Worm (Caenorhabditis elegans): ENCODE measurements around the gene hmg-1.2.

DNA sequence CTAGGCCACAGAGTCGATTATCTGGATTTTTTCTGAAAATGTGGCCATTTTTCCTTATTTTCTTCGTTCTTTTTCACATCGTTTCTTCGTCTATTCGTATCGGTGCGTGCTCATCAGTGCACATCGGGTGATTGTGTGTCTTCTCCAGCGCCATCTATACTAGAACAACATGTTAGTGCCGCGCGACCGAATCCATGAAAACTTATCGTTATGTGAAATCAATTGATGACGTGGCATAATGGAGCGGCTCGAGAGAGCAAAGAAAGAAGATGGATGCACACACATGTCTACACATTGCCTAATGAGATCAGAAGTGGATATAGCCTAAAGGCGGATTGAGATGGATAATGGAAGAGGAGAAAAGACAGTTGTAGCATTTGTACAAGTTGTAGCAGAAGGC, 32.1 kb downstream of the hmg-1.2 start:
- TF ChIP-seq nhr-237 (tag; optimal IDR thresholded peaks at IDR 0.05), result no peak
- TF ChIP-seq ama-1 (optimal IDR thresholded peaks at IDR 0.05), result no peak
- no peak for TF ChIP-seq nhr-77 (tag; optimal IDR thresholded peaks at IDR 0.05)
- TF ChIP-seq Y55F3AM.14 (GFP tag; optimal IDR thresholded peaks at IDR 0.05), result no peak
- TF ChIP-seq skn-1 (tag; optimal IDR thresholded peaks at IDR 0.05), result no peak
- TF ChIP-seq crh-2 (tag; optimal IDR thresholded peaks at IDR 0.05), result peak; percentile 35
- TF ChIP-seq lsy-2 (tag; optimal IDR thresholded peaks at IDR 0.05), result no peak
- no peak for TF ChIP-seq sem-4 (tag; optimal IDR thresholded peaks at IDR 0.05)
- TF ChIP-seq elt-3 (tag; optimal IDR thresholded peaks at IDR 0.05), result no peak
- no peak for TF ChIP-seq blmp-1 (tag; optimal IDR thresholded peaks at IDR 0.05; ENCODE audit: insufficient read depth)
- TF ChIP-seq F13H6.1 (tag; optimal IDR thresholded peaks at IDR 0.05), result no peak
- no peak for TF ChIP-seq unc-62 (GFP tag; optimal IDR thresholded peaks at IDR 0.05)
- no peak for TF ChIP-seq ztf-11 (tag; optimal IDR thresholded peaks at IDR 0.05)

Data from whole organism, L2 larva.